Fruit fly (Drosophila melanogaster): ENCODE data around the gene CG15473.

The CG15473 gene

DNA sequence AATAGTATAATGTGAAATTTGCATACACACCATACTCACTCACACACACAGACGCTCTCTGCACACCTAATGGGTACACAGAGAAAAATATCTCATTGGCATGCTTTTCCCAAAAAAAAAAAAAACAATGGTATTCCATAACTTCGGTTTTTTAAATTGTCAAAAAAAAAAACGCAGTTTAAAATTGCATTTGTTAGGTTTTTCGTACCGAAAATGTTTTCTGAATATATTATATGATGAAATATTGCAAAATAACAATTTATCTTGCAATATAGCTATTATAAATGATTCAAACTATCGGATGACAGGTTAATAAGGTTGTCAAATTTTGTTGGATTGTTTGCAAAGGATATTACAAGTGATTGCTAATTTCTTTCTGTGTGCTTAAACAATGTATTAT lies 45.5 kb upstream of the CG15473 start (continued):
- TF ChIP-seq CG15336 (GFP tag; IDR thresholded peaks at IDR 0.05) (peak; percentile 24; the same call in 1 of the 2 replicates), CG10631 (GFP tag; optimal IDR thresholded peaks at IDR 0.05) (peak; percentile 19), CG8119 (GFP tag; IDR thresholded peaks at IDR 0.05) (peak; percentile 35; the same call in 2 of the 3 replicates), Ets21C (GFP tag; optimal IDR thresholded peaks at IDR 0.05) (no peak), CG7368 (GFP tag; optimal IDR thresholded peaks at IDR 0.05) (no peak)

DNA sequence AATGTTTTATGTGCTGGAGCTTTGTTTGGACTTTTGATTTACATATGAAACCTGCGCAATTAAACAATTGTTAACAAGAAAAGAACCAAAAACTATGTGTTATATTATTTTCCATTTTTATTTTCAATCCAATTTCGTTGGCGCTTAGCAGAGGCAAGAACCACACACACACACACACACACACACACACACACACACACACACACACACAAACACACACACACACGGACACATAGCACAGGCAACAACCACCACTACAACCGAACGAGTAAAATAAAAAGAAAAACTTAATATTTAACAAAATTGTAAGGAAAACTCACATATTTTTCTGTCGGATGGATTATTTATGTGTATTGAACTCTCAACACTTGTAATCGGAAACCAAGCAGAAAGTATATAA lies 45.1 kb upstream of the CG15473 start:
- no peak for TF ChIP-seq CG16779 (tag; optimal IDR thresholded peaks at IDR 0.05)
- no peak for TF ChIP-seq CG6276 (GFP tag; optimal IDR thresholded peaks at IDR 0.05)
- TF ChIP-seq CG4318 (GFP tag; optimal IDR thresholded peaks at IDR 0.05), result no peak
- TF ChIP-seq CG32006 (GFP tag; optimal IDR thresholded peaks at IDR 0.05), result no peak
- TF ChIP-seq Smox (GFP tag; optimal IDR thresholded peaks at IDR 0.05), result no peak
- TF ChIP-seq CG11902 (GFP tag; optimal IDR thresholded peaks at IDR 0.05), result no peak
- no peak for TF ChIP-seq CG1621 (tag; optimal IDR thresholded peaks at IDR 0.05)
- no peak for TF ChIP-seq CG10669 (GFP tag; optimal IDR thresholded peaks at IDR 0.05)
- no peak for TF ChIP-seq fkh (GFP tag; optimal IDR thresholded peaks at IDR 0.05)
- no peak for TF ChIP-seq CG10631 (GFP tag; optimal IDR thresholded peaks at IDR 0.05)
- no peak for TF ChIP-seq Eip78C (GFP tag)
- TF ChIP-seq Met (GFP tag; optimal IDR thresholded peaks at IDR 0.05), result no peak
- no peak for TF ChIP-seq Sox102F (GFP tag; optimal IDR thresholded peaks at IDR 0.05)
- TF ChIP-seq ss (GFP tag; optimal IDR thresholded peaks at IDR 0.05), result no peak
- no peak for TF ChIP-seq CG3032 (tag; optimal IDR thresholded peaks at IDR 0.05)

DNA sequence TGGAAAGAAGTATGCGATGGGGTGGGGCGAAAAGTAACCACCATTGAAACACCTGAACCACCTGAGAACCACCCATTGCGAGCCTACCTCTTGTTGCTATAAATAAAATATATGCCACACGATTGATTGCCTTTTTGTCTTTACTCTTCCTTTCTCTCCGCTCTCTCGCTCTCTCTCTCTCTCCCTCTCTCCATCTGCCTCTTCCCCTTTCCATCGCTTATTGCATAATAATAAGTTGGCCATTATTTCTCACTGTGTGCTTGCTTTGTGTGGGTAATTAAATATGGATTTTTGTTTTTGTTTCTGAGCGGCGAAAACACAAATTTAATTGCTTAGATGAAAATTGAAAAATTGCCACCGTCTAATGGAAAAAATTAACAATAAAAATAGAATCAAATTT lies 39.8 kb upstream of the CG15473 start:
- TF ChIP-seq Blimp-1 (GFP tag; optimal IDR thresholded peaks at IDR 0.05) (no peak), net (GFP tag; optimal IDR thresholded peaks at IDR 0.05) (no peak), CG6276 (GFP tag; optimal IDR thresholded peaks at IDR 0.05) (no peak), ss (GFP tag; optimal IDR thresholded peaks at IDR 0.05) (no peak)

DNA sequence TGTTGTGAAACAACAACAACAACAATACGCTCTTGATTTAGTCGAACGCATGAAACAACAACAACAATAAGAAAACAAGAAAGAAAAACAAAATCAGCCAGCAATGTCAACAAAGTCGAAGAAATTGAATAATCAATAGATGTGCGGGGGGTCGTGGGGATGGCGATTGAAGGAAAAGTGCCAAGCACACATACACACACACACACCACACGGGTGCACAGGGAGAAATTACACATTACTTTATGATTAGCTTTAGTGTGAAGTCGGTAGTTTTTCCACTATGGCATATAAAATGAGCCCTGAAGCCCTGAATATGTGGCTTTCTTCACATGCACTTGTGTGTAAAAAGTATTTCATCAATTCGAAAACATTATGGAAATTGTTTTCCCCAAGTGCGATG lies 38.7 kb upstream of the CG15473 start:
- TF ChIP-seq pdm3 (GFP tag; optimal IDR thresholded peaks at IDR 0.05) (no peak), CG4318 (GFP tag; optimal IDR thresholded peaks at IDR 0.05) (no peak), CG6163 (GFP tag; IDR thresholded peaks at IDR 0.05) (0 out of 3 replicates have a peak, but pooled peaks have one; percentile 10)

DNA sequence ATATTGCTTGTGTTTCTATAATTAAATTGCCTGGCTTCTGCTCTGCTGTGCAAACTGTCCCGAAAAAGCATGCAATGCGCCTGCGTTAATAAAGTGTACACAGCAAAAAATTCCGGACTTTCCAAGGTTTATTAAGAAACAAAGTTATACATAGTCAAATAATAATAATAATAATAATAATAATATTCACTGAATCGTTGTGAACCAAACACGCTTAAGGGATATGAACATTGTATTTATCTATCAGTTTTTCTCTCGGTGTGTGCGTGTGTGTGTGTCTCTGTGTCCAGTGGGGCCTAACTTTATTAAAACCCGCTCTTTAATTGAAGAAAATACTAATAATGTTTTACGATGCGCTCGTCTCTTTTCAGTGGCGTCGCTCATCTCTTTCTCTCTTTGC lies 36.9 kb upstream of the CG15473 start:
- TF ChIP-seq CG15336 (GFP tag; IDR thresholded peaks at IDR 0.05) (peak; percentile 45; the same call in 1 of the 2 replicates), fkh (GFP tag; optimal IDR thresholded peaks at IDR 0.05) (no peak), CG11762 (GFP tag; optimal IDR thresholded peaks at IDR 0.05; ENCODE audit: insufficient read depth) (no peak), Eip93F (GFP tag; optimal IDR thresholded peaks at IDR 0.05) (no peak), svp (GFP tag) (peak; percentile 42), CG4318 (GFP tag; optimal IDR thresholded peaks at IDR 0.05) (peak; percentile 26), CG3919 (GFP tag; optimal IDR thresholded peaks at IDR 0.05) (peak; percentile 18), CG6276 (GFP tag; optimal IDR thresholded peaks at IDR 0.05) (peak; percentile 14), Ets21C (GFP tag; optimal IDR thresholded peaks at IDR 0.05) (no peak), CG10669 (GFP tag; optimal IDR thresholded peaks at IDR 0.05) (peak; percentile 49), Lpt (GFP tag; optimal IDR thresholded peaks at IDR 0.05) (peak; percentile 13), CG8632 (GFP tag; optimal IDR thresholded peaks at IDR 0.05) (peak; percentile 20), spab (GFP tag; optimal IDR thresholded peaks at IDR 0.05) (no peak), Eip78C (GFP tag) (peak; percentile 66), eg (GFP tag; IDR thresholded peaks at IDR 0.05) (peak; percentile 51; the same call in 1 of the 3 replicates), dsx (GFP tag; optimal IDR thresholded peaks at IDR 0.05; ENCODE audit: poor library complexity, severe bottlenecking) (peak; percentile 27), CG3032 (tag; optimal IDR thresholded peaks at IDR 0.05) (peak; percentile 49), Ets96B (tag; optimal IDR thresholded peaks at IDR 0.05) (peak; percentile 39), CG6792 (GFP tag; optimal IDR thresholded peaks at IDR 0.05) (peak; percentile 13), CG10631 (GFP tag; optimal IDR thresholded peaks at IDR 0.05) (peak; percentile 49), CG6163 (GFP tag; IDR thresholded peaks at IDR 0.05) (peak; percentile 74), Hr38 (GFP tag; optimal IDR thresholded peaks at IDR 0.05) (no peak), CG6808 (GFP tag; optimal IDR thresholded peaks at IDR 0.05) (peak; percentile 3), esn (GFP tag; optimal IDR thresholded peaks at IDR 0.05) (peak; percentile 15), pdm3 (GFP tag; optimal IDR thresholded peaks at IDR 0.05) (peak; percentile 8), CG34406 (GFP tag; optimal IDR thresholded peaks at IDR 0.05) (peak; percentile 6), acj6 (GFP tag; optimal IDR thresholded peaks at IDR 0.05) (peak; percentile 28), OdsH (GFP tag; optimal IDR thresholded peaks at IDR 0.05) (peak; percentile 34), achi (GFP tag; optimal IDR thresholded peaks at IDR 0.05) (peak; percentile 35), CG9139 (GFP tag; optimal IDR thresholded peaks at IDR 0.05) (no peak), ss (GFP tag; optimal IDR thresholded peaks at IDR 0.05) (peak in 1 of 2 experiments; percentile 18), CG1621 (tag; optimal IDR thresholded peaks at IDR 0.05) (peak; percentile 14)
